Fruit fly (Drosophila melanogaster): Measurements from ENCODE around the gene Qsox2.

- TF ChIP-seq Hr96 (GFP tag; optimal IDR thresholded peaks at IDR 0.05) (no peak), CG33017 (tag; optimal IDR thresholded peaks at IDR 0.05) (peak; percentile 22), tj (GFP tag; optimal IDR thresholded peaks at IDR 0.05) (no peak), CG11617 (GFP tag; optimal IDR thresholded peaks at IDR 0.05) (no peak), CG7101 (tag; optimal IDR thresholded peaks at IDR 0.05) (no peak), pad (GFP tag; optimal IDR thresholded peaks at IDR 0.05) (no peak), cic (GFP tag; optimal IDR thresholded peaks at IDR 0.05) (peak; percentile 40), Mnt (GFP tag; optimal IDR thresholded peaks at IDR 0.05) (no peak)
Measured at dm6 chr3R:21888696-21889602, 24.6 kb upstream of the Qsox2 start, which contains the start of gene CG43844.

Data from whole organism, adult.